Fruit fly (Drosophila melanogaster): ENCODE data around the gene CG11590.

The CG11590 gene

DNA sequence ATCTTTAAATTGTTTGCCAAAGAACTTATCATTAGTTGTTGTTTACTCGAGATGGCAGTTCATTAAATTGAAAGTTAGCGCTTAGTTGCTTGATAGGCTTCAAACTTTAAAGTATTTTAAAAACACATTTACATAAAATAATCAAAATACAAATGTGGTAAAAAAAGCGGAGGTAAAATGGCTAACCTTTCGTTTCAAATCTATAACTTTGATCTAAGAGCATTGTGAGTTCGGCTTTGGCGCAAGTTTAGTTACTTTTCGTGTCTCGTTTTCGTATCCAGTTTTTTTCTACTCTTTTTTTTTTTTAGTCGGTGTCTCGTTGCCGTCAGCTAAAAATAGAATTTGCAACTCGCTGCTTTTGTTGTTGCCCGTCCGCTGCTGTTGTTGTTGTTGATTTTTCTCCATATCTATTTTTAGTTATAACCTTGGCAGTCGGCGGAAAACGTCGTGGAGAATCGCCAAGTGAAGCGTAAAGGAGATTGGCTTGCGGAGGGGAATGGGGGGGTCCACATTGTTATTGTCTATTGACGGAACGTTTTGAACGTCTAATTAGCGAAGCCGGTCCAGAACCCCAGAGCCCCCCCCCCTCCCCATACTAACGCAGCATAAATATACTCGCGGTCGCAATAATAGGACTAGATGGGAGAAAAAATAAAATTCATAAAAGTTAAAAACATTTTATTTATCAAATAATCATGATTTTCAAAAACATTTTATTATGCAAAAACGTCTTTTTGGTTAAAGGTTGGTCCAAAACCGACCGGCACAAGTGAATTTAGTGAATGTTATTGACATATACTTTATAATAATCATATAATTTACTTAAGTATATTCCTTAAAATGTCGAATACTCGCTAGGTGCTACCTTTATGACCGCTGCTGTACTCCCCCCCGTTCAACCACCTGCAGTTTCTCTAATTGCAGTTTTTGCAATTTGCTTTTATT lies 14.8 kb downstream of the CG11590 start (continued):
- TF ChIP-seq odd (GFP tag; optimal IDR thresholded peaks at IDR 0.05) (no peak), ab (GFP tag; optimal IDR thresholded peaks at IDR 0.05) (no peak), Oli (tag; optimal IDR thresholded peaks at IDR 0.05) (peak; percentile 59), Kr (GFP tag; optimal IDR thresholded peaks at IDR 0.05) (no peak), nom (GFP tag; optimal IDR thresholded peaks at IDR 0.05) (peak; percentile 55), CG18262 (tag; optimal IDR thresholded peaks at IDR 0.05) (peak; percentile 34), gsb-n (tag; optimal IDR thresholded peaks at IDR 0.05) (no peak), ara (GFP tag; IDR thresholded peaks at IDR 0.05) (0 out of 2 replicates have a peak, but pooled peaks have one; percentile 17), sens-2 (GFP tag; IDR thresholded peaks at IDR 0.05) (no peak), eyg (GFP tag; optimal IDR thresholded peaks at IDR 0.05) (no peak), CG13424 (tag; optimal IDR thresholded peaks at IDR 0.05) (peak; percentile 46), nmo (GFP tag; optimal IDR thresholded peaks at IDR 0.05) (peak; percentile 49), CG1832 (GFP tag; optimal IDR thresholded peaks at IDR 0.05) (no peak), CG7372 (GFP tag; IDR thresholded peaks at IDR 0.05) (0 out of 2 replicates have a peak, but pooled peaks have one; percentile 16), crol (GFP tag; IDR thresholded peaks at IDR 0.05) (peak; percentile 73), CG17328 (GFP tag; IDR thresholded peaks at IDR 0.05) (no peak), jumu (GFP tag; optimal IDR thresholded peaks at IDR 0.05) (no peak), Hr3 (GFP tag; optimal IDR thresholded peaks at IDR 0.05) (peak; percentile 2), sna (GFP tag; IDR thresholded peaks at IDR 0.05; ENCODE audit: partially characterized antibody) (no peak), MESR4 (GFP tag; optimal IDR thresholded peaks at IDR 0.05) (no peak), CG14965 (GFP tag; optimal IDR thresholded peaks at IDR 0.05; ENCODE audit: borderline replicate concordance) (no peak), gsb (GFP tag; IDR thresholded peaks at IDR 0.05) (no peak), tap (tag; optimal IDR thresholded peaks at IDR 0.05) (peak; percentile 13), p53 (GFP tag; optimal IDR thresholded peaks at IDR 0.05) (no peak), CG17912 (GFP tag; optimal IDR thresholded peaks at IDR 0.05) (no peak), CG8281 (tag; optimal IDR thresholded peaks at IDR 0.05) (no peak), CG31388 (GFP tag; optimal IDR thresholded peaks at IDR 0.05) (no peak), CG3407 (GFP tag; optimal IDR thresholded peaks at IDR 0.05) (no peak), dysf (GFP tag; IDR thresholded peaks at IDR 0.05) (peak; percentile 69), CG11456 (GFP tag; IDR thresholded peaks at IDR 0.05) (no peak), CG1647 (GFP tag; optimal IDR thresholded peaks at IDR 0.05) (no peak), chm (GFP tag; IDR thresholded peaks at IDR 0.05) (no peak), Opbp (GFP tag; IDR thresholded peaks at IDR 0.05; ENCODE audit: partially characterized antibody) (no peak), seq (GFP tag; IDR thresholded peaks at IDR 0.05) (peak; percentile 45; the same call in 1 of the 2 replicates), vfl (GFP tag; optimal IDR thresholded peaks at IDR 0.05) (no peak), Ssrp (tag; optimal IDR thresholded peaks at IDR 0.05) (peak; percentile 28), CG18476 (GFP tag; optimal IDR thresholded peaks at IDR 0.05) (no peak), CG3163 (GFP tag; optimal IDR thresholded peaks at IDR 0.05) (no peak), CG11398 (GFP tag; optimal IDR thresholded peaks at IDR 0.05) (no peak), mirr (GFP tag; optimal IDR thresholded peaks at IDR 0.05) (no peak), corto (GFP tag; optimal IDR thresholded peaks at IDR 0.05) (no peak), CG4424 (GFP tag; optimal IDR thresholded peaks at IDR 0.05) (peak; percentile 27), sim (GFP tag; IDR thresholded peaks at IDR 0.05) (no peak), luna (GFP tag; optimal IDR thresholded peaks at IDR 0.05) (no peak), h (optimal IDR thresholded peaks at IDR 0.05) (no peak), nau (GFP tag; optimal IDR thresholded peaks at IDR 0.05) (no peak), Dp (GFP tag; optimal IDR thresholded peaks at IDR 0.05) (no peak), kay (GFP tag; optimal IDR thresholded peaks at IDR 0.05) (no peak), CG7357 (GFP tag; IDR thresholded peaks at IDR 0.05) (0 out of 3 replicates have a peak, but pooled peaks have one; percentile 18), Antp (GFP tag; optimal IDR thresholded peaks at IDR 0.05) (no peak)

Measured in whole organism, embryonic.